Comparison of ENCODE assay signal across 5 worm cellular contexts in the genomic region with DNA sequence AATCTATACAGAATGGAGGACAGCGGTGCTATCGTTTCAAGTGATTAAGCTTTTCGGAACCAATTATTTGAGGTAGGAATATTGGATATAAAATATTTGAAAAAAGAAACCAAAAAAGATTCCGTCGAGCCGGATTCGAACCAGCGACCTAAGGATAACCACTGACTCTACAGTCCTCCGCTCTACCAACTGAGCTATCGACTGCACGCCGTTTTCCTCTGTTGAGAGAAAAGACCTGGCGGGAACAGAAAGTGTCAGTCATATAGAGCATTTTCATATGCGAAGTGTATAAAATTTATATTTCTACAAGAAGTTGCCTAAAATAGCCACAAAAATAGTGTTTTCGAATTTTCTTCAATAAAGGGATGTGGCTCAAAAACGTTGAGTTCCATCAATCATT.
TF ChIP-seq lines count a peak whose summit lies in the region.

No protein-coding gene starts in this region.

TF ChIP-seq in whole organism, L1 larva, 84 proteins besides CTCF, POLR2A, EP300 and RAD21 (continues in another document):
- TF ChIP-seq sptf-1 (tag; optimal IDR thresholded peaks at IDR 0.05; lab: Kevin White, UChicago) (no peak), ztf-4 (tag; optimal IDR thresholded peaks at IDR 0.05; lab: Kevin White, UChicago) (no peak), xbp-1 (tag; optimal IDR thresholded peaks at IDR 0.05; lab: Kevin White, UChicago) (no peak), C16A3.4 (tag; optimal IDR thresholded peaks at IDR 0.05; lab: Kevin White, UChicago) (no peak), sup-37 (GFP tag; optimal IDR thresholded peaks at IDR 0.05; lab: Kevin White, UChicago) (no peak), snu-23 (GFP tag; optimal IDR thresholded peaks at IDR 0.05; lab: Kevin White, UChicago) (peak; percentile 42), efl-3 (GFP tag; optimal IDR thresholded peaks at IDR 0.05; lab: Kevin White, UChicago) (no peak), ceh-82 (tag; optimal IDR thresholded peaks at IDR 0.05; lab: Kevin White, UChicago) (no peak), blmp-1 (tag; optimal IDR thresholded peaks at IDR 0.05; lab: Kevin White, UChicago) (no peak), ztf-11 (tag; optimal IDR thresholded peaks at IDR 0.05; lab: Kevin White, UChicago) (no peak), nhr-237 (tag; optimal IDR thresholded peaks at IDR 0.05; lab: Kevin White, UChicago) (no peak), ceh-8 (GFP tag; optimal IDR thresholded peaks at IDR 0.05; lab: Kevin White, UChicago) (no peak), nhr-20 (tag; optimal IDR thresholded peaks at IDR 0.05; lab: Kevin White, UChicago) (peak; percentile 43), egl-13 (tag; optimal IDR thresholded peaks at IDR 0.05; lab: Kevin White, UChicago) (no peak), mab-9 (GFP tag; IDR thresholded peaks at IDR 0.05; lab: Robert Waterston, UW) (no peak), nhr-12 (tag; optimal IDR thresholded peaks at IDR 0.05; lab: Kevin White, UChicago) (no peak), ceh-88 (GFP tag; IDR thresholded peaks at IDR 0.05; lab: Robert Waterston, UW) (no peak), unc-86 (tag; optimal IDR thresholded peaks at IDR 0.05; lab: Kevin White, UChicago) (no peak), unc-30 (tag; optimal IDR thresholded peaks at IDR 0.05; lab: Kevin White, UChicago) (no peak)

TF ChIP-seq in whole organism, L2 larva, 48 proteins besides CTCF, POLR2A, EP300 and RAD21:
- no peak for TF ChIP-seq gmeb-1 (tag; optimal IDR thresholded peaks at IDR 0.05; lab: Kevin White, UChicago)
- no peak for TF ChIP-seq aly-2 (tag; optimal IDR thresholded peaks at IDR 0.05; lab: Kevin White, UChicago)
- TF ChIP-seq F13H6.1 (tag; optimal IDR thresholded peaks at IDR 0.05; lab: Kevin White, UChicago), result peak; percentile 28
- TF ChIP-seq sma-9 (GFP tag; optimal IDR thresholded peaks at IDR 0.05; lab: Kevin White, UChicago), result peak; percentile 48
- TF ChIP-seq sma-9 (tag; optimal IDR thresholded peaks at IDR 0.05; lab: Kevin White, UChicago), result no peak
- TF ChIP-seq R02D3.7 (tag; optimal IDR thresholded peaks at IDR 0.05; lab: Kevin White, UChicago), result no peak
- TF ChIP-seq fos-1 (tag; optimal IDR thresholded peaks at IDR 0.05; lab: Kevin White, UChicago), result peak; percentile 11
- TF ChIP-seq unc-55 (GFP tag; optimal IDR thresholded peaks at IDR 0.05; lab: Kevin White, UChicago), result no peak
- TF ChIP-seq crh-2 (tag; optimal IDR thresholded peaks at IDR 0.05; lab: Kevin White, UChicago), result peak; percentile 41
- TF ChIP-seq alr-1 (tag; optimal IDR thresholded peaks at IDR 0.05; lab: Kevin White, UChicago), result no peak
- peak; percentile 94 for TF ChIP-seq snpc-4 (tag; optimal IDR thresholded peaks at IDR 0.05; lab: Kevin White, UChicago)
- peak in 1 of 2 experiments; percentile 62 for TF ChIP-seq lsy-2 (tag; optimal IDR thresholded peaks at IDR 0.05; lab: Kevin White, UChicago)
- TF ChIP-seq nhr-23 (tag; optimal IDR thresholded peaks at IDR 0.05; lab: Kevin White, UChicago), result no peak
- TF ChIP-seq sma-3 (GFP tag; optimal IDR thresholded peaks at IDR 0.05; lab: Kevin White, UChicago), result peak; percentile 38
- peak; percentile 22 for TF ChIP-seq mab-5 (tag; optimal IDR thresholded peaks at IDR 0.05; lab: Kevin White, UChicago)
- TF ChIP-seq ztf-1 (GFP tag; conservative IDR thresholded peaks at IDR 0.05; lab: Robert Waterston, UW), result no peak
- no peak for TF ChIP-seq nhr-237 (tag; optimal IDR thresholded peaks at IDR 0.05; lab: Kevin White, UChicago)

TF ChIP-seq in whole organism, L3 larva, 47 proteins besides CTCF, POLR2A, EP300 and RAD21:
- TF ChIP-seq skn-1 (tag; optimal IDR thresholded peaks at IDR 0.05; lab: Kevin White, UChicago), result no peak
- TF ChIP-seq ztf-11 (tag; optimal IDR thresholded peaks at IDR 0.05; lab: Kevin White, UChicago), result no peak
- peak; percentile 11 for TF ChIP-seq nhr-23 (tag; optimal IDR thresholded peaks at IDR 0.05; lab: Kevin White, UChicago)
- no peak for TF ChIP-seq unc-39 (tag; optimal IDR thresholded peaks at IDR 0.05; lab: Kevin White, UChicago)
- no peak for TF ChIP-seq aly-2 (tag; optimal IDR thresholded peaks at IDR 0.05; lab: Kevin White, UChicago)
- peak; percentile 62 for TF ChIP-seq elt-2 (tag; optimal IDR thresholded peaks at IDR 0.05; lab: Kevin White, UChicago)
- TF ChIP-seq snpc-4 (tag; optimal IDR thresholded peaks at IDR 0.05; lab: Kevin White, UChicago), result peak; percentile 96
- peak; percentile 57 for TF ChIP-seq nhr-43 (tag; optimal IDR thresholded peaks at IDR 0.05; lab: Kevin White, UChicago; ENCODE audit: poor library complexity, severe bottlenecking)
- no peak for TF ChIP-seq fkh-2 (tag; optimal IDR thresholded peaks at IDR 0.05; lab: Kevin White, UChicago)
- TF ChIP-seq nhr-25 (tag; optimal IDR thresholded peaks at IDR 0.05; lab: Kevin White, UChicago), result peak; percentile 26
- TF ChIP-seq nhr-76 (tag; optimal IDR thresholded peaks at IDR 0.05; lab: Kevin White, UChicago), result no peak
- peak; percentile 5 for TF ChIP-seq jun-1 (tag; optimal IDR thresholded peaks at IDR 0.05; lab: Kevin White, UChicago)
- TF ChIP-seq egl-5 (tag; optimal IDR thresholded peaks at IDR 0.05; lab: Kevin White, UChicago), result no peak
- TF ChIP-seq pqm-1 (tag; optimal IDR thresholded peaks at IDR 0.05; lab: Kevin White, UChicago), result peak; percentile 26
- TF ChIP-seq lsy-12 (tag; optimal IDR thresholded peaks at IDR 0.05; lab: Kevin White, UChicago), result peak; percentile 58

TF ChIP-seq in whole organism, L4 larva, 104 proteins besides CTCF, POLR2A, EP300 and RAD21 (continues in another document):
- peak; percentile 30 for TF ChIP-seq F49E8.2 (tag; optimal IDR thresholded peaks at IDR 0.05; lab: Kevin White, UChicago; ENCODE audit: borderline replicate concordance)
- TF ChIP-seq nhr-42 (GFP tag; IDR thresholded peaks at IDR 0.05; lab: Robert Waterston, UW), result 0 out of 2 replicates have a peak, but pooled peaks have one; percentile 64
- TF ChIP-seq mdt-29 (GFP tag; IDR thresholded peaks at IDR 0.05; lab: Robert Waterston, UW), result peak; percentile 43; the same call in 1 of the 2 replicates
- no peak for TF ChIP-seq pqm-1 (tag; optimal IDR thresholded peaks at IDR 0.05; lab: Kevin White, UChicago)
- TF ChIP-seq mes-2 (tag; optimal IDR thresholded peaks at IDR 0.05; lab: Kevin White, UChicago; ENCODE audit: poor library complexity, severe bottlenecking), result peak; percentile 82
- TF ChIP-seq egl-43 (GFP tag; IDR thresholded peaks at IDR 0.05; lab: Robert Waterston, UW), result peak; percentile 83
- peak; percentile 76 for TF ChIP-seq lin-38 (GFP tag; IDR thresholded peaks at IDR 0.05; lab: Robert Waterston, UW)
- 0 out of 2 replicates have a peak, but pooled peaks have one; percentile 32 for TF ChIP-seq madf-9 (GFP tag; conservative IDR thresholded peaks at IDR 0.05; lab: Robert Waterston, UW)
- TF ChIP-seq lir-3 (tag; optimal IDR thresholded peaks at IDR 0.05; lab: Kevin White, UChicago), result no peak
- TF ChIP-seq rbr-2 (tag; optimal IDR thresholded peaks at IDR 0.05; lab: Kevin White, UChicago), result peak; percentile 23
- TF ChIP-seq hif-1 (tag; optimal IDR thresholded peaks at IDR 0.05; lab: Kevin White, UChicago), result peak in 1 of 2 experiments; percentile 58
- TF ChIP-seq nhr-102 (tag; optimal IDR thresholded peaks at IDR 0.05; lab: Kevin White, UChicago), result peak; percentile 59
- TF ChIP-seq unc-62 (GFP tag; optimal IDR thresholded peaks at IDR 0.05 in 1 of 2; lab: Kevin White, UChicago), result peak in 1 of 2 experiments; percentile 48
- no peak for TF ChIP-seq unc-62 (tag; optimal IDR thresholded peaks at IDR 0.05; lab: Kevin White, UChicago)
- no peak for TF ChIP-seq F44E2.7 (GFP tag; IDR thresholded peaks at IDR 0.05; lab: Robert Waterston, UW)
- peak; percentile 73 for TF ChIP-seq dmd-6 (GFP tag; IDR thresholded peaks at IDR 0.05; lab: Robert Waterston, UW)
- no peak for TF ChIP-seq mxl-3 (GFP tag; optimal IDR thresholded peaks at IDR 0.05; lab: Kevin White, UChicago)
- 0 out of 2 replicates have a peak, but pooled peaks have one; percentile 7 for TF ChIP-seq D1046.2 (GFP tag; IDR thresholded peaks at IDR 0.05; lab: Robert Waterston, UW)
- TF ChIP-seq nhr-28 (tag; optimal IDR thresholded peaks at IDR 0.05; lab: Kevin White, UChicago), result no peak
- no peak for TF ChIP-seq ztf-11 (tag; optimal IDR thresholded peaks at IDR 0.05; lab: Kevin White, UChicago)

TF ChIP-seq in whole organism, young adult, 124 proteins besides CTCF, POLR2A, EP300 and RAD21 (continues in another document):
- no peak for TF ChIP-seq unc-130 (GFP tag; optimal IDR thresholded peaks at IDR 0.05; lab: Kevin White, UChicago)
- TF ChIP-seq him-1 (tag; optimal IDR thresholded peaks at IDR 0.05; lab: Kevin White, UChicago), result peak; percentile 81
- TF ChIP-seq egrh-3 (GFP tag; IDR thresholded peaks at IDR 0.05; lab: Robert Waterston, UW), result no peak
- TF ChIP-seq ztf-22 (GFP tag; optimal IDR thresholded peaks at IDR 0.05; lab: Kevin White, UChicago), result no peak
- no peak for TF ChIP-seq madf-3 (GFP tag; IDR thresholded peaks at IDR 0.05; lab: Robert Waterston, UW)
- no peak for TF ChIP-seq Y79H2A.3 (GFP tag; conservative IDR thresholded peaks at IDR 0.05; lab: Robert Waterston, UW)
- TF ChIP-seq D2030.7 (GFP tag; IDR thresholded peaks at IDR 0.05; lab: Robert Waterston, UW), result peak; percentile 79
- peak in 1 of 2 experiments; percentile 31 for TF ChIP-seq let-607 (tag; optimal IDR thresholded peaks at IDR 0.05; lab: Kevin White, UChicago)
- peak; percentile 46 for TF ChIP-seq F49E8.2 (tag; optimal IDR thresholded peaks at IDR 0.05; lab: Kevin White, UChicago; ENCODE audit: insufficient read depth)
- TF ChIP-seq snpc-1.3 (tag; optimal IDR thresholded peaks at IDR 0.05; lab: Kevin White, UChicago; ENCODE audit: insufficient read depth), result peak; percentile 82
- no peak for TF ChIP-seq aptf-2 (GFP tag; conservative IDR thresholded peaks at IDR 0.05; lab: Robert Waterston, UW)
- no peak for TF ChIP-seq ets-4 (GFP tag; optimal IDR thresholded peaks at IDR 0.05; lab: Kevin White, UChicago)
- no peak for TF ChIP-seq rec-8 (tag; optimal IDR thresholded peaks at IDR 0.05; lab: Kevin White, UChicago)
- peak; percentile 71; the same call in 1 of the 2 replicates for TF ChIP-seq lin-26 (GFP tag; IDR thresholded peaks at IDR 0.05; lab: Robert Waterston, UW)
- TF ChIP-seq ztf-3 (GFP tag; optimal IDR thresholded peaks at IDR 0.05; lab: Kevin White, UChicago), result no peak
- TF ChIP-seq egl-18 (GFP tag; IDR thresholded peaks at IDR 0.05; lab: Robert Waterston, UW), result no peak
- TF ChIP-seq B0261.1 (tag; optimal IDR thresholded peaks at IDR 0.05; lab: Kevin White, UChicago), result peak; percentile 82
- no peak for TF ChIP-seq lag-1 (GFP tag; IDR thresholded peaks at IDR 0.05; lab: Robert Waterston, UW)
- TF ChIP-seq dpff-1 (tag; optimal IDR thresholded peaks at IDR 0.05; lab: Kevin White, UChicago), result no peak
- TF ChIP-seq chd-7 (tag; optimal IDR thresholded peaks at IDR 0.05; lab: Kevin White, UChicago), result no peak
- TF ChIP-seq F10E7.11 (tag; optimal IDR thresholded peaks at IDR 0.05; lab: Kevin White, UChicago), result no peak
- TF ChIP-seq F55B11.4 (tag; optimal IDR thresholded peaks at IDR 0.05; lab: Kevin White, UChicago; ENCODE audit: borderline replicate concordance, insufficient read depth), result no peak
- TF ChIP-seq repo-1 (tag; optimal IDR thresholded peaks at IDR 0.05; lab: Kevin White, UChicago), result peak; percentile 57
- no peak for TF ChIP-seq tlf-1 (GFP tag; optimal IDR thresholded peaks at IDR 0.05; lab: Kevin White, UChicago)
